Fruit fly (Drosophila melanogaster) whole organism, prepupa: ENCODE results near the gene CG12121.

Experiments
- Blimp-1 ChIP-seq: fragments of 200-800 bp; sonication (Bioruptor generic); optimal IDR thresholded peaks from 3 replicates; lab custom pipeline; 2017; ENCODE audit warnings: missing biosample characterization, missing genetic modification characterization, mild to moderate bottlenecking, moderate library complexity, missing genetic modification reagents
- CG10631 ChIP-seq: fragments of 200-800 bp; sonication (Bioruptor generic); optimal IDR thresholded peaks from 2 replicates; lab custom pipeline; 2016; ENCODE audit warnings: missing biosample characterization, missing genetic modification characterization
- CG11294 ChIP-seq: fragments of 200-800 bp; sonication (Bioruptor generic); IDR thresholded peaks from 2 replicates; pipeline ENCODE4 v1.3.6; 2022; ENCODE audit warnings: missing biosample characterization, missing genetic modification characterization
- CG11902 ChIP-seq: fragments of 200-800 bp; sonication (Bioruptor generic); optimal IDR thresholded peaks from 3 replicates; lab custom pipeline; 2016; ENCODE audit warnings: missing biosample characterization, missing genetic modification characterization
- CG15336 ChIP-seq: fragments of 200-800 bp; sonication (Bioruptor generic); IDR thresholded peaks from 2 replicates; pipeline ENCODE4 v1.3.6; 2022; ENCODE audit warnings: missing biosample characterization, missing genetic modification characterization
- CG16779 ChIP-seq: fragments of 200-800 bp; sonication (Bioruptor generic); optimal IDR thresholded peaks from 3 replicates; lab custom pipeline; 2017; ENCODE audit warnings: missing biosample characterization, mild to moderate bottlenecking, missing genetic modification characterization
- CG31627 ChIP-seq: fragments of 200-800 bp; sonication (Bioruptor generic); optimal IDR thresholded peaks from 3 replicates; lab custom pipeline; 2016; ENCODE audit warnings: missing biosample characterization, missing genetic modification characterization
- CG32006 ChIP-seq: fragments of 200-800 bp; sonication (Bioruptor generic); optimal IDR thresholded peaks from 3 replicates; lab custom pipeline; 2017; ENCODE audit warnings: missing biosample characterization, mild to moderate bottlenecking, missing genetic modification characterization
- CG3919 ChIP-seq: fragments of 200-800 bp; sonication (Bioruptor generic); optimal IDR thresholded peaks from 3 replicates; lab custom pipeline; 2016; ENCODE audit warnings: missing biosample characterization, missing genetic modification characterization
- CG4318 ChIP-seq: fragments of 200-800 bp; sonication (Bioruptor generic); optimal IDR thresholded peaks from 3 replicates; lab custom pipeline; 2017; ENCODE audit warnings: missing biosample characterization, mild to moderate bottlenecking, missing genetic modification characterization
- CG6163 ChIP-seq: fragments of 200-800 bp; sonication (Bioruptor generic); IDR thresholded peaks from 3 replicates; pipeline ENCODE4 v1.3.6; 2022; ENCODE audit warnings: missing biosample characterization, missing genetic modification characterization
- CG6276 ChIP-seq: fragments of 200-800 bp; sonication (Bioruptor generic); optimal IDR thresholded peaks from 2 replicates; lab custom pipeline; 2017; ENCODE audit warnings: missing biosample characterization, mild to moderate bottlenecking, missing genetic modification characterization
- CG6808 ChIP-seq: fragments of 200-800 bp; sonication (Bioruptor generic); optimal IDR thresholded peaks from 3 replicates; lab custom pipeline; 2017; ENCODE audit warnings: missing biosample characterization, missing genetic modification characterization, mild to moderate bottlenecking, moderate library complexity, missing genetic modification reagents
- CG8119 ChIP-seq: fragments of 200-800 bp; sonication (Bioruptor generic); IDR thresholded peaks from 3 replicates; pipeline ENCODE4 v1.3.6; 2022; ENCODE audit warnings: missing biosample characterization, missing genetic modification characterization
- Eip75B ChIP-seq: fragments of 200-800 bp; sonication (Bioruptor generic); optimal IDR thresholded peaks from 3 replicates; lab custom pipeline; 2016; ENCODE audit warnings: missing biosample characterization, missing genetic modification characterization
- Eip78C ChIP-seq: fragments of 200-800 bp; sonication (Bioruptor generic); peaks from one replicate; lab custom pipeline; 2016; ENCODE audit warnings: missing biosample characterization, missing genetic modification characterization
- Eip93F ChIP-seq: fragments of 200-800 bp; sonication (Bioruptor generic); optimal IDR thresholded peaks from 2 replicates; lab custom pipeline; 2016; ENCODE audit warnings: missing biosample characterization, mild to moderate bottlenecking, missing genetic modification characterization
- Gug ChIP-seq: fragments of 200-800 bp; sonication (Bioruptor generic); IDR thresholded peaks from 2 replicates; pipeline ENCODE4 v1.3.6; 2022; ENCODE audit warnings: missing biosample characterization, missing genetic modification characterization
- Hr39 ChIP-seq: fragments of 200-800 bp; sonication (Bioruptor generic); optimal IDR thresholded peaks from 2 replicates; lab custom pipeline; 2016; ENCODE audit warnings: missing biosample characterization, missing genetic modification characterization
- Hr4 ChIP-seq: fragments of 200-800 bp; sonication (Bioruptor generic); optimal IDR thresholded peaks from 3 replicates; lab custom pipeline; 2016; ENCODE audit warnings: missing biosample characterization, missing genetic modification characterization
- OdsH ChIP-seq: fragments of 200-800 bp; sonication (Bioruptor generic); optimal IDR thresholded peaks from 3 replicates; lab custom pipeline; 2016; ENCODE audit warnings: missing biosample characterization, missing genetic modification characterization
- Smox ChIP-seq: fragments of 200-800 bp; sonication (Bioruptor generic); optimal IDR thresholded peaks from 3 replicates; lab custom pipeline; 2016; ENCODE audit warnings: missing biosample characterization, missing genetic modification characterization
- achi ChIP-seq: fragments of 200-800 bp; sonication (Bioruptor generic); optimal IDR thresholded peaks from 3 replicates; lab custom pipeline; 2016; ENCODE audit warnings: missing biosample characterization, missing genetic modification characterization
- acj6 ChIP-seq: fragments of 200-800 bp; sonication (Bioruptor generic); optimal IDR thresholded peaks from 3 replicates; lab custom pipeline; 2016; ENCODE audit warnings: missing biosample characterization, missing genetic modification characterization
- dac ChIP-seq: fragments of 200-800 bp; sonication (Bioruptor generic); optimal IDR thresholded peaks from 2 replicates; lab custom pipeline; 2017; ENCODE audit warnings: missing biosample characterization, mild to moderate bottlenecking, missing genetic modification characterization
- eg ChIP-seq: fragments of 200-800 bp; sonication (Bioruptor generic); IDR thresholded peaks from 3 replicates; pipeline ENCODE4 v1.3.6; 2022; ENCODE audit warnings: missing biosample characterization, missing genetic modification characterization
- fd59A ChIP-seq: fragments of 200-800 bp; sonication (Bioruptor generic); optimal IDR thresholded peaks from 2 replicates; lab custom pipeline; 2017; ENCODE audit warnings: missing biosample characterization, mild to moderate bottlenecking, missing genetic modification characterization, missing genetic modification reagents
- lz ChIP-seq: fragments of 200-800 bp; sonication (Bioruptor generic); optimal IDR thresholded peaks from 3 replicates; lab custom pipeline; 2016; ENCODE audit warnings: missing biosample characterization, missing genetic modification characterization
- net ChIP-seq: fragments of 200-800 bp; sonication (Bioruptor generic); optimal IDR thresholded peaks from 3 replicates; lab custom pipeline; 2016; ENCODE audit warnings: missing biosample characterization, missing genetic modification characterization
- pdm3 ChIP-seq: fragments of 200-800 bp; sonication (Bioruptor generic); optimal IDR thresholded peaks from 3 replicates; lab custom pipeline; 2016; ENCODE audit warnings: missing biosample characterization, missing genetic modification characterization
- salr ChIP-seq, 2 experiments: fragments of 200-800 bp; sonication (Bioruptor generic); optimal IDR thresholded peaks; 3 replicates each; lab custom pipeline; 2016 to 2018; ENCODE audit warnings: missing biosample characterization in 2 of 2, missing genetic modification characterization in 2 of 2, mild to moderate bottlenecking in 1 of 2
- ss ChIP-seq, 2 experiments: fragments of 200-800 bp; sonication (Bioruptor generic); optimal IDR thresholded peaks; 2 replicates in 1 of 2; 3 replicates in 1 of 2; lab custom pipeline; 2017 to 2018; ENCODE audit warnings: mild to moderate bottlenecking in 2 of 2, missing biosample characterization in 2 of 2, missing genetic modification characterization in 2 of 2, moderate library complexity in 1 of 2
- svp ChIP-seq: fragments of 200-800 bp; sonication (Bioruptor generic); peaks from one replicate; lab custom pipeline; 2016; ENCODE audit warnings: missing biosample characterization, missing genetic modification characterization
- topi ChIP-seq: fragments of 200-800 bp; sonication (Bioruptor generic); optimal IDR thresholded peaks from 3 replicates; lab custom pipeline; 2016; ENCODE audit warnings: missing biosample characterization, missing genetic modification characterization

Gene CG12121

DNA sequence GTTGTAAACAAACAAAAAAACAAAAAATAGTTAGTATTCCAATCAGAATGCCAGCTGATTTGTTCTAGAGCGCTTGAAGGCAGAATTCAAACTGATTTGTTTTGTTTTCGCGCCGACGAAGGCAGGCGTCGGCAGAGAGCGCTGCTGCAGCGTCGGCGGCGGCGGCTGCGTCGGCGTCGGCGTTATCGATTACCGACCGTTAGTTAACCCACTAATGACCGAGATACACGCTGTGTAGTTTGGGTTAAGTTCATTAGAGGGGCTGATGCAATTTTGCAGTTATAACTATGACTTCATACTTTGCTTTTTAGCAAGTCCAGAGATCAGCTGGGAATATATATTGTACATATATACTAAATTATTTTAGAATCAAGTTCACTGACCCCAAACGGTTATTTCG, 9.0 kb downstream of the CG12121 start, which contains the start of gene t (continued):
- TF ChIP-seq Hr39 (GFP tag; lab: Kevin White, UChicago) = no peak
- TF ChIP-seq achi (GFP tag; lab: Kevin White, UChicago) = no peak
- TF ChIP-seq eg = peak; percentile 46; the same call in 1 of the 3 replicates
- no peak for TF ChIP-seq lz
- no peak for TF ChIP-seq CG3919 (GFP tag; lab: Kevin White, UChicago)
- TF ChIP-seq topi (GFP tag; lab: Kevin White, UChicago) = no peak
- TF ChIP-seq CG15336 (GFP tag; lab: Robert Waterston, UW) = peak; percentile 50
- no peak for TF ChIP-seq CG10631 (GFP tag; lab: Kevin White, UChicago)
- TF ChIP-seq CG4318 (GFP tag; lab: Kevin White, UChicago) = no peak
- TF ChIP-seq Hr4 (GFP tag; lab: Kevin White, UChicago) = peak; percentile 2
- no peak; the same call in 2 of the 3 replicates for TF ChIP-seq CG8119
- no peak for TF ChIP-seq salr (GFP tag; optimal IDR thresholded peaks at IDR 0.05; lab: Kevin White, UChicago)
- TF ChIP-seq CG6163 (GFP tag; lab: Robert Waterston, UW) = 0 out of 3 replicates have a peak, but pooled peaks have one; percentile 31

DNA sequence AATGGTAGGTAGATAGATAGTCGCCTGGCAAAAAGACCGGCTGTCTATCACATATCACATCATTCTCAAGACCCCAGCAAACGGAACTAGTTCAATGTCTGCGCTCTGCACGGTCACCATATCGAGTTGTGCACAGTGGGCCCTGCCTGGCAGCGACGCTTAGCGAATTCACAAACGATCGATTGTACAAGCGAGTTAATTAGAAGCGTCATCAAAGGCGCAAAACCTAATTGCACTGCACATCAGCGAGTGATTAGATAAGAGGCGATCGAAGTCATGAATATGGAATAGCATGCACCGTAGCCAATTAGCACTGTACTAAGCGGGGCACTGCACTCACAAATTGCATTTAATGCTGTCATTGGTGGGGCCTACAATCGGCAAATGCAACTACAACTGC, 11.7 kb downstream of the CG12121 start:
- TF ChIP-seq Smox (GFP tag; lab: Kevin White, UChicago) (no peak), Eip78C (peak; percentile 65), net (GFP tag; lab: Kevin White, UChicago) (no peak), CG3919 (GFP tag; lab: Kevin White, UChicago) (peak; percentile 31), CG32006 (GFP tag; lab: Kevin White, UChicago) (peak; percentile 67), acj6 (GFP tag; lab: Kevin White, UChicago) (peak; percentile 14), eg (peak; percentile 78), Hr39 (GFP tag; lab: Kevin White, UChicago) (peak; percentile 9), CG6276 (peak; percentile 32), CG11902 (no peak), pdm3 (GFP tag; lab: Kevin White, UChicago) (peak; percentile 29), Hr4 (GFP tag; lab: Kevin White, UChicago) (peak; percentile 36), fd59A (GFP tag; lab: Kevin White, UChicago) (no peak), Blimp-1 (GFP tag; lab: Kevin White, UChicago) (no peak), CG6808 (GFP tag; lab: Kevin White, UChicago) (no peak), dac (GFP tag; lab: Kevin White, UChicago) (peak; percentile 15), Eip93F (GFP tag; lab: Kevin White, UChicago) (no peak), OdsH (GFP tag; lab: Kevin White, UChicago) (peak; percentile 17), achi (GFP tag; lab: Kevin White, UChicago) (peak; percentile 18), CG4318 (GFP tag; lab: Kevin White, UChicago) (peak; percentile 39), CG15336 (GFP tag; lab: Robert Waterston, UW) (peak; percentile 72), CG6163 (GFP tag; lab: Robert Waterston, UW) (peak; percentile 72), CG11294 (GFP tag; lab: Robert Waterston, UW) (peak; percentile 39; the same call in 1 of the 2 replicates), Gug (0 out of 2 replicates have a peak, but pooled peaks have one; percentile 42), CG8119 (peak; percentile 45; the same call in 2 of the 3 replicates), CG10631 (GFP tag; lab: Kevin White, UChicago) (no peak)
- TF ChIP-seq, all 60 proteins: peak for 18

DNA sequence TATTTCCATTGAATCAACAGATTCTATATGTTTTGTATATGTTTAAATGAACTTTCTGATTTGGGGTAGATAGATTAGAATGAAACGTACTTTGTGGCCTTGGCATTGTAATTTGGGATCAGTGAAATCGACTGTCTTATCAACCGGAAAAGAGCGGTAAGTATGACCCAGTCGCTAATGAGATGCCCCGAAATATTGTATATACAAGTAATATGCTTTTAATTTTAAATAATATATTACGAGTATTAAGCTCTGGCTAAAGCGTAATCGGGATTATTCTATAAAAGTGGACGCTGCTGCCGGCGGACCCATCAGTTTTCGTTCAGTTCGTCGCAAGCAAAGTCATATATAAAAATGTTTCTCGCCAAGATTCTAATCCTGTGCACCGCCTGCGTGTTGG, 15.6 kb downstream of the CG12121 start, which contains the start of gene CG15369:
Gene CG15369, plus strand, starts transcription at position 301 of the 400 bp plus-strand sequence.
- peak; percentile 60 for TF ChIP-seq svp (GFP tag; lab: Kevin White, UChicago)
- no peak for TF ChIP-seq Eip75B
- no peak for TF ChIP-seq CG31627
- TF ChIP-seq, all 60 proteins: peak for 1

DNA sequence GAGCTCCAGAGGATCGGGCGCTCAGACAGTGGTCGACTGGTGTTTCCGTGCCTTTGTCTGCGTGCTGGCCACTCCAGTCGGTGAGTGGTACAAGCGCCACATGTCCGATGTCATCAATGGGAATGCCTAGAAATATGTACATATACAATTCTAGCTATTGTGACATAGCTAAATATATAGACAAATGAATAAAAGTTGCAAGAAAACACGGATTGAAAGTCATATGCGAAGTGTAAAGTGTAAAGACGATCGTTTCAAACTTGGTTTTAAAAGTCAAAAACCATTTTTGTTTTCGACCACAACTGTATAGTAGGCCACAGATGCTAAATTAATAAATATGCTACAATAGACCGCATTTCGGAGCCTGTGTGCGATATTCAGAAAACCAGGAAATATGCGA, 16.7 kb downstream of the CG12121 start, which contains the start of gene CG15368:
Gene CG15368, plus strand, starts transcription at position 301 of the 400 bp plus-strand sequence.
- TF ChIP-seq ss (GFP tag; optimal IDR thresholded peaks at IDR 0.05; lab: Kevin White, UChicago) (no peak), CG6276 (no peak), CG4318 (GFP tag; lab: Kevin White, UChicago) (no peak), CG16779 (tag; lab: Kevin White, UChicago) (no peak)
- TF ChIP-seq, all 60 proteins: peak for 0
